Fruit fly (Drosophila melanogaster) whole organism, embryonic: Measurements from ENCODE around the gene CG14341.
A peak's percentile ranks its signal among the peaks of the same experiment; 100 is the strongest.

Source experiments
- Bgb ChIP-seq: fragments of 200-800 bp; sonication (Bioruptor generic); IDR thresholded peaks from 2 replicates; pipeline ENCODE4 v1.3.6; 2022; ENCODE audit warnings: missing biosample characterization, missing genetic modification characterization; ENCODE audit not compliant: partially characterized antibody
- Bteb2 ChIP-seq: fragments of 200-800 bp; sonication (Bioruptor generic); optimal IDR thresholded peaks from 2 replicates; lab custom pipeline; 2016; ENCODE audit warnings: missing biosample characterization, missing genetic modification characterization
- CG11560 ChIP-seq: fragments of 200-800 bp; sonication (Bioruptor generic); IDR thresholded peaks from 3 replicates; pipeline ENCODE4 v1.3.6; 2022; ENCODE audit warnings: missing biosample characterization, missing genetic modification characterization
- CG11695 ChIP-seq: fragments of 200-800 bp; sonication (Bioruptor generic); IDR thresholded peaks from 3 replicates; pipeline ENCODE4 v1.3.6; 2022; ENCODE audit warnings: missing biosample characterization, missing genetic modification characterization
- CG12299 ChIP-seq: fragments of 200-800 bp; sonication (Bioruptor generic); optimal IDR thresholded peaks from 2 replicates; lab custom pipeline; 2018; ENCODE audit warnings: missing biosample characterization, mild to moderate bottlenecking, missing genetic modification characterization
- CG13287 ChIP-seq: fragments of 200-800 bp; sonication (Bioruptor generic); IDR thresholded peaks from 2 replicates; pipeline ENCODE4 v1.3.6; 2022; ENCODE audit warnings: missing biosample characterization, missing genetic modification characterization; ENCODE audit not compliant: partially characterized antibody
- CG14710 ChIP-seq: fragments of 200-800 bp; sonication (Bioruptor generic); optimal IDR thresholded peaks from 3 replicates; lab custom pipeline; 2019; ENCODE audit warnings: missing biosample characterization, mild to moderate bottlenecking, missing genetic modification characterization, moderate library complexity
- CG15601 ChIP-seq: fragments of 200-800 bp; sonication (Bioruptor generic); optimal IDR thresholded peaks from 3 replicates; lab custom pipeline; 2019; ENCODE audit warnings: missing biosample characterization, mild to moderate bottlenecking, missing genetic modification characterization, moderate library complexity
- CG15696 ChIP-seq: fragments of 200-800 bp; sonication (Bioruptor generic); optimal IDR thresholded peaks from 2 replicates; lab custom pipeline; 2019; ENCODE audit warnings: missing biosample characterization, mild to moderate bottlenecking, missing genetic modification characterization, moderate library complexity
- CG16815 ChIP-seq: fragments of 200-800 bp; sonication (Bioruptor generic); optimal IDR thresholded peaks from 3 replicates; lab custom pipeline; 2017; ENCODE audit warnings: missing biosample characterization, mild to moderate bottlenecking, missing genetic modification characterization
- CG16863 ChIP-seq: fragments of 200-800 bp; sonication (Bioruptor generic); optimal IDR thresholded peaks from 3 replicates; lab custom pipeline; 2016; ENCODE audit warnings: missing biosample characterization, missing genetic modification characterization
- CG17328 ChIP-seq: fragments of 200-800 bp; sonication (Bioruptor generic); IDR thresholded peaks from 2 replicates; pipeline ENCODE4 v1.3.6; 2022; ENCODE audit warnings: missing biosample characterization, missing genetic modification characterization
- CG17912 ChIP-seq: fragments of 200-800 bp; sonication (Bioruptor generic); optimal IDR thresholded peaks from 2 replicates; lab custom pipeline; 2018; ENCODE audit warnings: missing biosample characterization, mild to moderate bottlenecking, missing genetic modification characterization
- CG18011 ChIP-seq: fragments of 200-800 bp; sonication (Bioruptor generic); optimal IDR thresholded peaks from 2 replicates; lab custom pipeline; 2017; ENCODE audit warnings: missing biosample characterization, missing genetic modification characterization, mild to moderate bottlenecking, moderate library complexity, missing genotype
- CG2116 ChIP-seq: fragments of 200-800 bp; sonication (Bioruptor generic); optimal IDR thresholded peaks from 3 replicates; lab custom pipeline; 2018; ENCODE audit warnings: missing biosample characterization, mild to moderate bottlenecking, missing genetic modification characterization
- CG2875 ChIP-seq: fragments of 200-800 bp; sonication (Bioruptor generic); optimal IDR thresholded peaks from 2 replicates; lab custom pipeline; 2017; ENCODE audit warnings: missing biosample characterization, mild to moderate bottlenecking, missing genetic modification characterization, missing genetic modification reagents
- CG3065 ChIP-seq: fragments of 200-800 bp; sonication (Bioruptor generic); optimal IDR thresholded peaks from 2 replicates; lab custom pipeline; 2016; ENCODE audit warnings: missing biosample characterization, missing genetic modification characterization
- CG3163 ChIP-seq: fragments of 200-800 bp; sonication (Bioruptor generic); optimal IDR thresholded peaks from 3 replicates; lab custom pipeline; 2016; ENCODE audit warnings: missing biosample characterization, missing genetic modification characterization
- CG42726 ChIP-seq: fragments of 200-800 bp; sonication (Bioruptor generic); IDR thresholded peaks from 2 replicates; pipeline ENCODE4 v1.3.6; 2022; ENCODE audit warnings: missing biosample characterization, missing genetic modification characterization; ENCODE audit not compliant: partially characterized antibody
- CG6654 ChIP-seq: fragments of 200-800 bp; sonication (Bioruptor generic); optimal IDR thresholded peaks from 2 replicates; lab custom pipeline; 2017; ENCODE audit warnings: missing biosample characterization, mild to moderate bottlenecking, missing genetic modification characterization
- CHES-1-like ChIP-seq: fragments of 200-800 bp; sonication (Bioruptor generic); optimal IDR thresholded peaks from 2 replicates; lab custom pipeline; 2016; ENCODE audit warnings: missing biosample characterization, missing genetic modification characterization
- Dll ChIP-seq: fragments of 200-800 bp; sonication (Bioruptor generic); IDR thresholded peaks from 4 replicates; pipeline ENCODE4 v1.3.6; 2022; ENCODE audit warnings: missing biosample characterization, missing genetic modification characterization; ENCODE audit not compliant: partially characterized antibody
- HmgD ChIP-seq: fragments of 200-800 bp; sonication (Bioruptor generic); optimal IDR thresholded peaks from 3 replicates; lab custom pipeline; 2016; ENCODE audit warnings: missing biosample characterization, missing genetic modification characterization
- Hmx ChIP-seq: fragments of 200-800 bp; sonication (Bioruptor generic); optimal IDR thresholded peaks from 2 replicates; lab custom pipeline; 2016; ENCODE audit warnings: missing biosample characterization, missing genetic modification characterization
- Lpt ChIP-seq: fragments of >200 bp; optimal IDR thresholded peaks from 2 replicates; lab custom pipeline; 2018; ENCODE audit warnings: missing biosample characterization, missing genetic modification characterization
- Nf-YB ChIP-seq: fragments of 200-800 bp; sonication (Bioruptor generic); optimal IDR thresholded peaks from 3 replicates; lab custom pipeline; 2019; ENCODE audit warnings: missing biosample characterization, mild to moderate bottlenecking, missing genetic modification characterization, moderate library complexity
- Oaz ChIP-seq: fragments of 200-800 bp; sonication (Bioruptor generic); IDR thresholded peaks from 2 replicates; pipeline ENCODE4 v1.3.6; 2022; ENCODE audit warnings: missing biosample characterization, missing genetic modification characterization
- Opbp ChIP-seq: fragments of 200-800 bp; sonication (Bioruptor generic); IDR thresholded peaks from 3 replicates; pipeline ENCODE4 v1.3.6; 2022; ENCODE audit warnings: missing biosample characterization, missing genetic modification characterization; ENCODE audit not compliant: partially characterized antibody
- Scr ChIP-seq: fragments of 200-800 bp; sonication (Bioruptor generic); IDR thresholded peaks from 2 replicates; pipeline ENCODE4 v1.3.6; 2022; ENCODE audit warnings: missing biosample characterization, missing genetic modification characterization; ENCODE audit not compliant: partially characterized antibody
- Stat92E ChIP-seq, 3 experiments: fragments of >200 bp in 2 of 3; fragments of 200-800 bp in 1 of 3; sonication (Bioruptor generic) in 1 of 3; optimal IDR thresholded peaks; 2 replicates each; lab custom pipeline; 2017 to 2019; ENCODE audit warnings: missing biosample characterization in 3 of 3, missing genetic modification characterization in 3 of 3, mild to moderate bottlenecking in 1 of 3, moderate library complexity in 1 of 3
- Taf1 ChIP-seq: fragments of 200-800 bp; sonication (Bioruptor generic); IDR thresholded peaks from 2 replicates; pipeline ENCODE4 v1.3.6; 2022; ENCODE audit warnings: missing biosample characterization, missing genetic modification characterization
- cas ChIP-seq: fragments of 200-800 bp; sonication (Bioruptor generic); IDR thresholded peaks from 2 replicates; pipeline ENCODE4 v1.3.6; 2022; ENCODE audit warnings: missing biosample characterization, missing genetic modification characterization
- chinmo ChIP-seq: fragments of 200-800 bp; sonication (Bioruptor generic); IDR thresholded peaks from 4 replicates; pipeline ENCODE4 v1.3.6; 2022; ENCODE audit warnings: missing biosample characterization, missing genetic modification characterization; ENCODE audit not compliant: partially characterized antibody
- ci ChIP-seq: fragments of 200-800 bp; sonication (Bioruptor generic); IDR thresholded peaks from 3 replicates; pipeline ENCODE4 v1.3.6; 2022; ENCODE audit warnings: missing biosample characterization, missing genetic modification characterization
- corto ChIP-seq: fragments of 200-800 bp; sonication (Bioruptor generic); optimal IDR thresholded peaks from 2 replicates; lab custom pipeline; 2016; ENCODE audit warnings: missing biosample characterization, mild to moderate bottlenecking, missing genetic modification characterization, moderate library complexity
- cwo ChIP-seq: fragments of 200-800 bp; sonication (Bioruptor generic); optimal IDR thresholded peaks from 3 replicates; lab custom pipeline; 2017; ENCODE audit warnings: missing biosample characterization, missing genetic modification characterization, mild to moderate bottlenecking, moderate library complexity, missing genetic modification reagents
- ewg ChIP-seq: fragments of 200-800 bp; sonication (Bioruptor generic); optimal IDR thresholded peaks from 3 replicates; lab custom pipeline; 2017; ENCODE audit warnings: mild to moderate bottlenecking, missing biosample characterization, missing genetic modification reagents, missing genetic modification characterization
- eyg ChIP-seq: fragments of 200-800 bp; sonication (Bioruptor generic); optimal IDR thresholded peaks from 3 replicates; lab custom pipeline; 2016; ENCODE audit warnings: missing biosample characterization, missing genetic modification characterization
- fd102C ChIP-seq: fragments of 200-800 bp; sonication (Bioruptor generic); optimal IDR thresholded peaks from 2 replicates; lab custom pipeline; 2018; ENCODE audit warnings: missing biosample characterization, mild to moderate bottlenecking, missing genetic modification characterization, moderate library complexity
- gfzf ChIP-seq: fragments of 200-800 bp; sonication (Bioruptor generic); optimal IDR thresholded peaks from 2 replicates; lab custom pipeline; 2016; ENCODE audit warnings: missing biosample characterization, mild to moderate bottlenecking, missing genetic modification characterization, moderate library complexity
- hth ChIP-seq: fragments of >200 bp; optimal IDR thresholded peaks from 2 replicates; lab custom pipeline; 2017; ENCODE audit warnings: inconsistent platforms
- ind ChIP-seq: fragments of 200-800 bp; sonication (Bioruptor generic); optimal IDR thresholded peaks from 3 replicates; lab custom pipeline; 2016; ENCODE audit warnings: missing biosample characterization, missing genetic modification characterization
- jing ChIP-seq: fragments of 200-800 bp; sonication (Bioruptor generic); optimal IDR thresholded peaks from 2 replicates; lab custom pipeline; 2018; ENCODE audit warnings: missing biosample characterization, mild to moderate bottlenecking, missing genetic modification characterization
- nmo ChIP-seq: fragments of 200-800 bp; sonication (Bioruptor generic); optimal IDR thresholded peaks from 2 replicates; lab custom pipeline; 2018; ENCODE audit warnings: missing biosample characterization, mild to moderate bottlenecking, missing genetic modification characterization, moderate library complexity
- peb ChIP-seq: fragments of 200-800 bp; sonication (Bioruptor generic); IDR thresholded peaks from 2 replicates; pipeline ENCODE4 v1.3.6; 2022; ENCODE audit warnings: missing biosample characterization, missing genetic modification characterization
- pnt ChIP-seq: fragments of 200-800 bp; sonication (Bioruptor generic); optimal IDR thresholded peaks from 3 replicates; lab custom pipeline; 2016; ENCODE audit warnings: missing biosample characterization, missing genetic modification characterization
- salm ChIP-seq: fragments of 200-800 bp; sonication (Bioruptor generic); optimal IDR thresholded peaks from 2 replicates; lab custom pipeline; 2018; ENCODE audit warnings: missing biosample characterization, mild to moderate bottlenecking, missing genetic modification characterization
- sd ChIP-seq: fragments of 200-800 bp; sonication (Bioruptor generic); optimal IDR thresholded peaks from 3 replicates; lab custom pipeline; 2018; ENCODE audit warnings: missing biosample characterization, mild to moderate bottlenecking, missing genetic modification characterization, moderate library complexity
- sens ChIP-seq: fragments of 200-800 bp; sonication (Bioruptor generic); peaks from one replicate; lab custom pipeline; 2016; ENCODE audit warnings: missing biosample characterization, missing genetic modification characterization
- ssp ChIP-seq: fragments of 200-800 bp; sonication (Bioruptor generic); IDR thresholded peaks from 2 replicates; pipeline ENCODE4 v1.3.6; 2022; ENCODE audit warnings: missing biosample characterization, missing genetic modification characterization
- tup ChIP-seq: fragments of 200-800 bp; sonication (Bioruptor generic); optimal IDR thresholded peaks from 2 replicates; lab custom pipeline; 2016; ENCODE audit warnings: missing biosample characterization, mild to moderate bottlenecking, missing genetic modification characterization, moderate library complexity
- unpg ChIP-seq: fragments of 200-800 bp; sonication (Bioruptor generic); optimal IDR thresholded peaks from 3 replicates; lab custom pipeline; 2018; ENCODE audit warnings: missing biosample characterization, mild to moderate bottlenecking, missing genetic modification characterization, moderate library complexity

CG14341 gene

DNA sequence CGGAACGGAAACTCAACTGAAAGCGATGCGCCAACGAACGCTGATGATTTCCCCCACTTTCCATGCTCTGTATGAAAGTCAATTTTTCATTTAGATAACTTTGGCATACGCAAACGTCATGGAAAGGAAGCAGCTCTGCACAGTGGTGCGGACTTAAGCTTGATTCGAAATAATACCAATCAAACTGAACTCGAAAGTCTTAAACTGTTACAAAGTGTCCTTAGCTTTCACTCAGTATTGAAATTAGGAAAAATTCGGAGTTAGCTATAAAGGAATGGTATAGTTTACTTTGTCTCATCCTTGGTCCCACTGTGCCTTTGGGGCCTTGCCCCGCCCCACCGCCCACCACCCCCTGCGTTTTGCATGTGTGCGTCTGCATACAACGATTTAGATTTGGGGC lies 41.1 kb downstream of the CG14341 start (continued):
- no peak for TF ChIP-seq salm (tag; lab: Kevin White, UChicago)
- no peak for TF ChIP-seq jing (GFP tag; lab: Kevin White, UChicago)
- TF ChIP-seq gfzf (GFP tag; lab: Kevin White, UChicago), result no peak
- TF ChIP-seq Opbp (GFP tag; lab: Robert Waterston, UW), result no peak
- no peak for TF ChIP-seq Bteb2 (GFP tag; lab: Kevin White, UChicago)
- no peak for TF ChIP-seq CG14710
- TF ChIP-seq CG17328 (GFP tag; lab: Robert Waterston, UW), result peak; percentile 46; the same call in 1 of the 2 replicates
- no peak for TF ChIP-seq fd102C (GFP tag; lab: Kevin White, UChicago)
- TF ChIP-seq corto, result no peak
- TF ChIP-seq pnt, result no peak
- peak; percentile 37; the same call in 1 of the 2 replicates for TF ChIP-seq ssp (GFP tag; lab: Robert Waterston, UW)
- no peak for TF ChIP-seq Bgb (GFP tag; lab: Robert Waterston, UW)
- TF ChIP-seq Lpt (GFP tag; lab: Kevin White, UChicago), result no peak
- TF ChIP-seq Scr (GFP tag; lab: Robert Waterston, UW), result no peak
- peak; percentile 42 for TF ChIP-seq ind (GFP tag; lab: Kevin White, UChicago)
- 0 out of 3 replicates have a peak, but pooled peaks have one; percentile 25 for TF ChIP-seq CG11560 (tag; lab: Robert Waterston, UW)
- TF ChIP-seq nmo (GFP tag; lab: Kevin White, UChicago), result peak; percentile 13
- no peak for TF ChIP-seq CG3065
- no peak for TF ChIP-seq Nf-YB (GFP tag; lab: Kevin White, UChicago)
- peak; percentile 7 for TF ChIP-seq CG16863
- no peak for TF ChIP-seq eyg (GFP tag; lab: Kevin White, UChicago)
- no peak for TF ChIP-seq sd
- peak; percentile 26 for TF ChIP-seq unpg
- no peak for TF ChIP-seq CG3163
- TF ChIP-seq Oaz (GFP tag; lab: Robert Waterston, UW), result peak; percentile 58
- TF ChIP-seq Dll (GFP tag; lab: Robert Waterston, UW), result no peak
- TF ChIP-seq Stat92E (GFP tag; optimal IDR thresholded peaks at IDR 0.05; lab: Kevin White, UChicago), result no peak
- TF ChIP-seq ewg (GFP tag; lab: Kevin White, UChicago), result peak; percentile 31
- no peak for TF ChIP-seq CG2116 (GFP tag; lab: Kevin White, UChicago)
- TF ChIP-seq hth (lab: Kevin White, UChicago), result no peak
- no peak for TF ChIP-seq cas (GFP tag; lab: Robert Waterston, UW)
- TF ChIP-seq CG15696, result no peak

DNA sequence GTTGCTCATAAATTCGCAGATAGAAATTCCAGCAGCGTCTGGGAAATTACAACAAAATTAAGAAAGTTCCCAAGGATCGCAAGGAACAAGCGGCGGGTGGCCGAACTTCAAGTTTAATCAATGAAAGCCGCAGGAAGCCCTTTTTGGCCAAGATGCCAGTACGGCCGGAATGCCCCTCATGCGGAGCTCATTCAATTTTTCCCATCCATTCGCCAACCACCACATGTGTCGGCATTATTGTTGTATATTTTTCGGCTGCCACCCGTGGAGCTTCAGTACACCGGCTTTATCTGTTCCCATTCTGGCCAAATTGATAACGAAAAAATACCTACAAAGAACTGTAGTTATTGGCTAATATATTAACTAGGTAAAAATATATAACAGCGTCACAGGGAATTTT lies 45.2 kb downstream of the CG14341 start:
- TF ChIP-seq CG6654, result no peak
- TF ChIP-seq CG42726 (GFP tag; lab: Robert Waterston, UW), result no peak
- no peak for TF ChIP-seq Taf1
- TF ChIP-seq peb, result no peak
- peak; percentile 16 for TF ChIP-seq sens
- TF ChIP-seq cwo (GFP tag; lab: Kevin White, UChicago), result no peak
- TF ChIP-seq HmgD (GFP tag; lab: Kevin White, UChicago), result no peak
- TF ChIP-seq chinmo (GFP tag; lab: Robert Waterston, UW), result no peak
- no peak for TF ChIP-seq ci
- TF ChIP-seq Hmx (GFP tag; lab: Kevin White, UChicago), result no peak
- TF ChIP-seq CG16815 (GFP tag; lab: Kevin White, UChicago), result no peak
- no peak for TF ChIP-seq CHES-1-like (GFP tag; lab: Kevin White, UChicago)
- no peak for TF ChIP-seq CG2875 (GFP tag; lab: Kevin White, UChicago)
- no peak for TF ChIP-seq CG17912
- TF ChIP-seq CG13287 (GFP tag; lab: Robert Waterston, UW), result peak; percentile 48
- TF ChIP-seq CG18011 (GFP tag; lab: Kevin White, UChicago), result no peak
- TF ChIP-seq CG11695 (GFP tag; lab: Robert Waterston, UW), result no peak
- no peak for TF ChIP-seq tup (GFP tag; lab: Kevin White, UChicago)
- TF ChIP-seq CG15601 (tag; lab: Kevin White, UChicago), result peak; percentile 30
- no peak for TF ChIP-seq CG12299 (tag; lab: Kevin White, UChicago)
